Worm (Caenorhabditis elegans) whole organism, late embryonic: Measurements from ENCODE around the gene F48F7.3.

ENCODE experiments used
- F13H6.1 ChIP-seq: sonication (generic microtip); optimal IDR thresholded peaks from 2 replicates; lab custom pipeline; 2016; ENCODE audit warnings: missing genetic modification characterization, missing compliant biosample characterization
- ama-1 ChIP-seq: fragments of 150-350 bp; optimal IDR thresholded peaks from 2 replicates; lab custom pipeline; 2014
- eyg-1 ChIP-seq: sonication (generic microtip); optimal IDR thresholded peaks from 2 replicates; lab custom pipeline; 2016; ENCODE audit warnings: missing genotype, missing genetic modification characterization, missing compliant biosample characterization
- lin-11 ChIP-seq: fragments of 200-800 bp; sonication (Bioruptor generic); optimal IDR thresholded peaks from 2 replicates; lab custom pipeline; 2018; ENCODE audit warnings: mild to moderate bottlenecking, missing genetic modification characterization, missing compliant biosample characterization
- mec-3 ChIP-seq: sonication (generic microtip); optimal IDR thresholded peaks from 2 replicates; lab custom pipeline; 2016; ENCODE audit warnings: borderline replicate concordance, missing genetic modification characterization, missing compliant biosample characterization
- pha-4 ChIP-seq: fragments of 150-350 bp; optimal IDR thresholded peaks from 2 replicates; lab custom pipeline; 2018; ENCODE audit warnings: missing biosample characterization, missing genetic modification reagents, missing genetic modification characterization
- pqm-1 ChIP-seq: sonication (generic microtip); optimal IDR thresholded peaks from 2 replicates; lab custom pipeline; 2016; ENCODE audit warnings: missing genetic modification characterization, missing compliant biosample characterization
- ref-2 ChIP-seq: sonication (generic microtip); optimal IDR thresholded peaks from 2 replicates; lab custom pipeline; 2016; ENCODE audit warnings: missing genetic modification characterization, missing compliant biosample characterization
- tbx-7 ChIP-seq: sonication (generic microtip); optimal IDR thresholded peaks from 2 replicates; lab custom pipeline; 2016; ENCODE audit warnings: missing genotype, missing genetic modification characterization, missing compliant biosample characterization
- unc-86 ChIP-seq: sonication (generic microtip); optimal IDR thresholded peaks from 2 replicates; lab custom pipeline; 2016; ENCODE audit warnings: missing genetic modification characterization, missing compliant biosample characterization

DNA sequence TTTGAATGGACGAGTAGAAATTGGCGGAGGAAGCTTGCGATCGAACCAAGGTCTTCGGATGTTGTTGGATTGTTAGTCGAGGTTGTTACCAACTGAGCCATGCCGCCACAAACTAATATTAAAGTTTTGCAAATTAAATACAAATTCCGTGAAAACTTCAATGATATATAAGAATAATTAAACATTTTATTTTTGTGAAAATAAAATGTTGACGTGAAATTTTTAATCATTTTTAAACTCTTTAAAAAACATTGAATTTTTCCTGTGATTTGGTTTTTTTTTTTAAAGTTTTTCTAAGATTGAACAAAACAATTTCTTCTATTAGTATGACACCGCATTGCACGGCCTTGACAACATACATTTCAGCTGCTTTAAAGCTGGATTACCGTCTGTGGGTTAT is 27.4 kb downstream of the F48F7.3 start, which contains the start of gene C31E10.11:
- no peak for TF ChIP-seq ref-2 (tag; lab: Kevin White, UChicago)
- no peak for TF ChIP-seq pqm-1 (tag; lab: Kevin White, UChicago)
- no peak for TF ChIP-seq mec-3
- no peak for TF ChIP-seq lin-11
- TF ChIP-seq F13H6.1: no peak
- no peak for TF ChIP-seq unc-86 (tag; lab: Kevin White, UChicago)
- TF ChIP-seq pha-4 (tag; lab: Kevin White, UChicago): no peak
- TF ChIP-seq eyg-1: no peak
- TF ChIP-seq tbx-7 (tag; lab: Kevin White, UChicago): no peak
- no peak for TF ChIP-seq ama-1
